Fruit fly (Drosophila melanogaster): ENCODE data around the gene sty.

dm6 chr3L:3388708-3389665 lies 35.7 kb downstream of the sty start:
- peak; percentile 65 for TF ChIP-seq OdsH (GFP tag; optimal IDR thresholded peaks at IDR 0.05)
- TF ChIP-seq fd85E (GFP tag; optimal IDR thresholded peaks at IDR 0.05), result peak; percentile 47
- peak; percentile 60 for TF ChIP-seq CG1621 (tag; optimal IDR thresholded peaks at IDR 0.05)
- TF ChIP-seq cyc (GFP tag; optimal IDR thresholded peaks at IDR 0.05), result peak; percentile 90
- TF ChIP-seq CG16779 (tag; optimal IDR thresholded peaks at IDR 0.05), result peak; percentile 41
- peak; percentile 70 for TF ChIP-seq Gug (GFP tag; IDR thresholded peaks at IDR 0.05)
- peak; percentile 74 for TF ChIP-seq CG32006 (GFP tag; optimal IDR thresholded peaks at IDR 0.05)
- peak; percentile 83 for TF ChIP-seq CG15336 (GFP tag; IDR thresholded peaks at IDR 0.05)
